Fruit fly (Drosophila melanogaster) whole organism, embryonic: ENCODE data around the gene Scgbeta.

Source experiments
- BEAF-32 ChIP-seq: fragments of 200-800 bp; sonication (Bioruptor generic); optimal IDR thresholded peaks from 3 replicates; lab custom pipeline; 2017; ENCODE audit warnings: missing biosample characterization, missing genetic modification characterization, mild to moderate bottlenecking, moderate library complexity, missing genetic modification reagents
- Bdp1 ChIP-seq: fragments of 200-800 bp; sonication (Bioruptor generic); optimal IDR thresholded peaks from 3 replicates; lab custom pipeline; 2016; ENCODE audit warnings: missing biosample characterization, missing genetic modification characterization
- CG10147 ChIP-seq: fragments of 200-800 bp; sonication (Bioruptor generic); optimal IDR thresholded peaks from 2 replicates; lab custom pipeline; 2019; ENCODE audit warnings: missing biosample characterization, mild to moderate bottlenecking, missing genetic modification characterization, moderate library complexity
- CG10274 ChIP-seq: fragments of 200-800 bp; sonication (Bioruptor generic); optimal IDR thresholded peaks from 3 replicates; lab custom pipeline; 2017; ENCODE audit warnings: missing biosample characterization, mild to moderate bottlenecking, missing genetic modification characterization
- CG10543 ChIP-seq: fragments of 200-800 bp; sonication (Bioruptor generic); optimal IDR thresholded peaks from 3 replicates; lab custom pipeline; 2017; ENCODE audit warnings: missing biosample characterization, mild to moderate bottlenecking, missing genetic modification characterization, moderate library complexity
- CG10979 ChIP-seq: fragments of 200-800 bp; sonication (Bioruptor generic); optimal IDR thresholded peaks from 2 replicates; lab custom pipeline; 2018; ENCODE audit warnings: missing biosample characterization, mild to moderate bottlenecking, missing genetic modification characterization, moderate library complexity
- CG11560 ChIP-seq: fragments of 200-800 bp; sonication (Bioruptor generic); IDR thresholded peaks from 3 replicates; pipeline ENCODE4 v1.3.6; 2022; ENCODE audit warnings: missing biosample characterization, missing genetic modification characterization
- CG15269 ChIP-seq: fragments of 200-800 bp; sonication (Bioruptor generic); optimal IDR thresholded peaks from 2 replicates; lab custom pipeline; 2018; ENCODE audit warnings: missing biosample characterization, mild to moderate bottlenecking, missing genetic modification characterization, moderate library complexity
- CG1529 ChIP-seq: fragments of 200-800 bp; sonication (Bioruptor generic); optimal IDR thresholded peaks from 3 replicates; lab custom pipeline; 2018; ENCODE audit warnings: missing biosample characterization, missing genetic modification characterization
- CG15514 ChIP-seq: fragments of 200-800 bp; sonication (Bioruptor generic); optimal IDR thresholded peaks from 3 replicates; lab custom pipeline; 2017; ENCODE audit warnings: missing biosample characterization, missing genetic modification characterization, mild to moderate bottlenecking, moderate library complexity, missing genetic modification reagents
- CG18619 ChIP-seq: fragments of 200-800 bp; sonication (Bioruptor generic); optimal IDR thresholded peaks from 3 replicates; lab custom pipeline; 2017; ENCODE audit warnings: missing biosample characterization, mild to moderate bottlenecking, missing genetic modification characterization
- CG2116 ChIP-seq: fragments of 200-800 bp; sonication (Bioruptor generic); optimal IDR thresholded peaks from 3 replicates; lab custom pipeline; 2018; ENCODE audit warnings: missing biosample characterization, mild to moderate bottlenecking, missing genetic modification characterization
- CG2889 ChIP-seq: fragments of 200-800 bp; sonication (Bioruptor generic); IDR thresholded peaks from 3 replicates; pipeline ENCODE4 v1.3.6; 2022; ENCODE audit warnings: missing biosample characterization, missing genetic modification characterization
- CG30020 ChIP-seq: fragments of 200-800 bp; optimal IDR thresholded peaks from 2 replicates; lab custom pipeline; 2019; ENCODE audit warnings: missing biosample characterization, mild to moderate bottlenecking, missing genetic modification characterization, moderate library complexity
- CG30403 ChIP-seq: fragments of 200-800 bp; sonication (Bioruptor generic); optimal IDR thresholded peaks from 3 replicates; lab custom pipeline; 2016; ENCODE audit warnings: missing biosample characterization, missing genetic modification characterization
- CG3995 ChIP-seq: fragments of 200-800 bp; sonication (Bioruptor generic); optimal IDR thresholded peaks from 3 replicates; lab custom pipeline; 2016; ENCODE audit warnings: missing biosample characterization, missing genetic modification characterization
- CG42726 ChIP-seq: fragments of 200-800 bp; sonication (Bioruptor generic); IDR thresholded peaks from 2 replicates; pipeline ENCODE4 v1.3.6; 2022; ENCODE audit warnings: missing biosample characterization, missing genetic modification characterization; ENCODE audit not compliant: partially characterized antibody
- CG6175 ChIP-seq: fragments of 200-800 bp; sonication (Bioruptor generic); IDR thresholded peaks from 3 replicates; pipeline ENCODE4 v1.3.6; 2022; ENCODE audit warnings: missing biosample characterization, missing genetic modification characterization
- CG6683 ChIP-seq: fragments of 200-800 bp; sonication (Bioruptor generic); optimal IDR thresholded peaks from 2 replicates; lab custom pipeline; 2017; ENCODE audit warnings: missing biosample characterization, mild to moderate bottlenecking, missing genetic modification characterization, missing genetic modification reagents
- CG6791 ChIP-seq: fragments of 200-800 bp; sonication (Bioruptor generic); IDR thresholded peaks from 3 replicates; pipeline ENCODE4 v1.3.6; 2022; ENCODE audit warnings: missing biosample characterization, missing genetic modification characterization; ENCODE audit not compliant: partially characterized antibody
- CG8359 ChIP-seq: fragments of 200-800 bp; sonication (Bioruptor generic); optimal IDR thresholded peaks from 2 replicates; lab custom pipeline; 2017; ENCODE audit warnings: missing biosample characterization, mild to moderate bottlenecking, missing genetic modification characterization, borderline replicate concordance
- CG8388 ChIP-seq: fragments of 200-800 bp; sonication (Bioruptor generic); optimal IDR thresholded peaks from 2 replicates; lab custom pipeline; 2019; ENCODE audit warnings: missing biosample characterization, mild to moderate bottlenecking, missing genetic modification characterization, moderate library complexity
- CkIIα-i1 ChIP-seq: fragments of 200-800 bp; sonication (Bioruptor generic); IDR thresholded peaks from 2 replicates; pipeline ENCODE4 v1.3.6; 2022; ENCODE audit warnings: missing biosample characterization, missing genetic modification characterization
- Doc3 ChIP-seq: fragments of 200-800 bp; sonication (Bioruptor generic); IDR thresholded peaks from 3 replicates; pipeline ENCODE4 v1.3.6; 2022; ENCODE audit warnings: missing biosample characterization, missing genetic modification characterization; ENCODE audit not compliant: partially characterized antibody
- Fer3 ChIP-seq: fragments of 200-800 bp; sonication (Bioruptor generic); optimal IDR thresholded peaks from 2 replicates; lab custom pipeline; 2018; ENCODE audit warnings: missing biosample characterization, mild to moderate bottlenecking, missing genetic modification characterization, moderate library complexity
- Lim3 ChIP-seq: fragments of 200-800 bp; sonication (Bioruptor generic); IDR thresholded peaks from 2 replicates; pipeline ENCODE4 v1.3.6; 2022; ENCODE audit warnings: missing biosample characterization, missing genetic modification characterization
- NC2α ChIP-seq: fragments of 200-800 bp; sonication (Bioruptor generic); optimal IDR thresholded peaks from 2 replicates; lab custom pipeline; 2016; ENCODE audit warnings: missing biosample characterization, missing genetic modification characterization
- NfI ChIP-seq: fragments of 200-800 bp; sonication (Bioruptor generic); optimal IDR thresholded peaks from 3 replicates; lab custom pipeline; 2018; ENCODE audit warnings: missing biosample characterization, mild to moderate bottlenecking, missing genetic modification characterization, moderate library complexity
- Scr ChIP-seq: fragments of 200-800 bp; sonication (Bioruptor generic); IDR thresholded peaks from 2 replicates; pipeline ENCODE4 v1.3.6; 2022; ENCODE audit warnings: missing biosample characterization, missing genetic modification characterization; ENCODE audit not compliant: partially characterized antibody
- Spps ChIP-seq: fragments of 200-800 bp; sonication (Bioruptor generic); optimal IDR thresholded peaks from 2 replicates; lab custom pipeline; 2018; ENCODE audit warnings: missing biosample characterization, mild to moderate bottlenecking, missing genetic modification characterization
- Ssrp ChIP-seq: fragments of 200-800 bp; sonication (Bioruptor generic); optimal IDR thresholded peaks from 2 replicates; lab custom pipeline; 2018; ENCODE audit warnings: missing biosample characterization, mild to moderate bottlenecking, missing genetic modification characterization, moderate library complexity
- da ChIP-seq: fragments of 200-800 bp; sonication (Bioruptor generic); optimal IDR thresholded peaks from 2 replicates; lab custom pipeline; 2016; ENCODE audit warnings: missing biosample characterization, missing genetic modification characterization
- dimm ChIP-seq: fragments of 200-800 bp; sonication (Bioruptor generic); IDR thresholded peaks from 2 replicates; pipeline ENCODE4 v1.3.6; 2022; ENCODE audit warnings: missing biosample characterization, missing genetic modification characterization
- emc ChIP-seq: fragments of 200-800 bp; sonication (Bioruptor generic); optimal IDR thresholded peaks from 2 replicates; lab custom pipeline; 2016; ENCODE audit warnings: missing biosample characterization, missing genetic modification characterization
- en ChIP-seq: fragments of 200-800 bp; sonication (Bioruptor generic); optimal IDR thresholded peaks from 2 replicates; lab custom pipeline; 2016; ENCODE audit warnings: missing biosample characterization, missing genetic modification characterization
- ftz-f1 ChIP-seq: fragments of 200-800 bp; sonication (Bioruptor generic); optimal IDR thresholded peaks from 2 replicates; lab custom pipeline; 2016; ENCODE audit warnings: missing biosample characterization, missing genetic modification characterization
- gt ChIP-seq: fragments of 200-800 bp; sonication (Bioruptor generic); IDR thresholded peaks from 2 replicates; pipeline ENCODE4 v1.3.6; 2022; ENCODE audit warnings: missing biosample characterization, missing genetic modification characterization
- her ChIP-seq: fragments of 200-800 bp; sonication (Bioruptor generic); optimal IDR thresholded peaks from 2 replicates; lab custom pipeline; 2016; ENCODE audit warnings: missing biosample characterization, missing genetic modification characterization
- pb ChIP-seq: fragments of 200-800 bp; sonication (Bioruptor generic); optimal IDR thresholded peaks from 3 replicates; lab custom pipeline; 2016; ENCODE audit warnings: missing biosample characterization, missing genetic modification characterization
- pfk ChIP-seq: fragments of 200-800 bp; sonication (Bioruptor generic); optimal IDR thresholded peaks from 2 replicates; lab custom pipeline; 2018; ENCODE audit warnings: missing biosample characterization, mild to moderate bottlenecking, missing genetic modification characterization, moderate library complexity
- ranshi ChIP-seq: fragments of 200-800 bp; sonication (Bioruptor generic); IDR thresholded peaks from 2 replicates; pipeline ENCODE4 v1.3.6; 2022; ENCODE audit warnings: missing biosample characterization, missing genetic modification characterization
- sens ChIP-seq: fragments of 200-800 bp; sonication (Bioruptor generic); peaks from one replicate; lab custom pipeline; 2016; ENCODE audit warnings: missing biosample characterization, missing genetic modification characterization
- so ChIP-seq: fragments of 200-800 bp; sonication (Bioruptor generic); IDR thresholded peaks from 3 replicates; pipeline ENCODE4 v1.3.6; 2022; ENCODE audit warnings: missing biosample characterization, missing genetic modification characterization
- stwl ChIP-seq: fragments of 200-800 bp; sonication (Bioruptor generic); optimal IDR thresholded peaks from 3 replicates; lab custom pipeline; 2018; ENCODE audit warnings: missing biosample characterization, mild to moderate bottlenecking, missing genetic modification characterization, moderate library complexity
- ttk ChIP-seq: fragments of 200-800 bp; sonication (Bioruptor generic); IDR thresholded peaks from 2 replicates; pipeline ENCODE4 v2.1.2; 2022; ENCODE audit warnings: missing biosample characterization, missing genetic modification characterization
- tup ChIP-seq: fragments of 200-800 bp; sonication (Bioruptor generic); optimal IDR thresholded peaks from 2 replicates; lab custom pipeline; 2016; ENCODE audit warnings: missing biosample characterization, mild to moderate bottlenecking, missing genetic modification characterization, moderate library complexity
- tx ChIP-seq: fragments of 200-800 bp; sonication (Bioruptor generic); optimal IDR thresholded peaks from 2 replicates; lab custom pipeline; 2016; ENCODE audit warnings: missing biosample characterization, missing genetic modification characterization
- wdn ChIP-seq: fragments of 200-800 bp; sonication (Bioruptor generic); IDR thresholded peaks from 2 replicates; pipeline ENCODE4 v1.3.6; 2022; ENCODE audit warnings: missing biosample characterization, missing genetic modification characterization

Gene Scgbeta

dm6 chr3R:12426310-12426653, 4.1 kb upstream of the Scgbeta start, which contains the start of gene NANS (continued):
- peak; percentile 6 for TF ChIP-seq stwl
- TF ChIP-seq ranshi (GFP tag; lab: Robert Waterston, UW) = no peak
- TF ChIP-seq, all 482 proteins: peak for 23

dm6 chr3R:12425510-12426309, 3.5 kb upstream of the Scgbeta start, which contains the start of gene Pp1-87B:
TSS of gene Pp1-87B (minus strand) at chr3R:12425917.
- TF ChIP-seq NfI (GFP tag; lab: Kevin White, UChicago) (no peak), CG30403 (peak; percentile 39), Fer3 (tag; lab: Kevin White, UChicago) (no peak), Spps (no peak), CG10979 (tag; lab: Kevin White, UChicago) (no peak), CG42726 (GFP tag; lab: Robert Waterston, UW) (no peak; the same call in 1 of the 2 replicates), CkIIα-i1 (GFP tag; lab: Robert Waterston, UW) (no peak), CG10274 (GFP tag; lab: Kevin White, UChicago) (no peak), CG3995 (GFP tag; lab: Kevin White, UChicago) (peak; percentile 38), CG8388 (GFP tag; lab: Kevin White, UChicago) (no peak), ftz-f1 (GFP tag; lab: Kevin White, UChicago) (no peak), tup (GFP tag; lab: Kevin White, UChicago) (no peak), en (GFP tag; lab: Kevin White, UChicago) (no peak), CG30020 (tag; lab: Kevin White, UChicago) (peak; percentile 45), CG10543 (GFP tag; lab: Kevin White, UChicago) (peak; percentile 53), Scr (GFP tag; lab: Robert Waterston, UW) (no peak), NC2α (GFP tag; lab: Kevin White, UChicago) (no peak), ttk (GFP tag; lab: Robert Waterston, UW) (no peak), tx (GFP tag; lab: Kevin White, UChicago) (no peak), her (GFP tag; lab: Kevin White, UChicago) (no peak), Ssrp (tag; lab: Kevin White, UChicago) (no peak), sens (GFP tag; lab: Kevin White, UChicago) (no peak), CG6791 (GFP tag; lab: Robert Waterston, UW) (peak; percentile 55; the same call in 2 of the 3 replicates), CG18619 (GFP tag; lab: Kevin White, UChicago) (peak; percentile 37), dimm (GFP tag; lab: Robert Waterston, UW) (no peak), pb (GFP tag; lab: Kevin White, UChicago) (no peak), Lim3 (GFP tag; lab: Robert Waterston, UW) (no peak), Bdp1 (GFP tag; lab: Kevin White, UChicago) (no peak), pfk (GFP tag; lab: Kevin White, UChicago) (no peak), CG8359 (GFP tag; lab: Kevin White, UChicago) (no peak), CG6683 (no peak), CG2889 (GFP tag; lab: Robert Waterston, UW) (no peak), wdn (GFP tag; lab: Robert Waterston, UW) (no peak), CG6175 (GFP tag; lab: Robert Waterston, UW) (no peak), gt (GFP tag; lab: Robert Waterston, UW) (no peak), CG11560 (peak; percentile 100), so (GFP tag; lab: Robert Waterston, UW) (no peak), CG15514 (GFP tag; lab: Kevin White, UChicago) (no peak), da (GFP tag; lab: Kevin White, UChicago) (no peak), CG10147 (GFP tag; lab: Kevin White, UChicago) (no peak), CG1529 (GFP tag; lab: Kevin White, UChicago) (no peak), Doc3 (GFP tag; lab: Robert Waterston, UW) (no peak), CG15269 (tag; lab: Kevin White, UChicago) (no peak), emc (GFP tag; lab: Kevin White, UChicago) (no peak), BEAF-32 (GFP tag; lab: Kevin White, UChicago) (peak; percentile 70), CG2116 (GFP tag; lab: Kevin White, UChicago) (peak; percentile 66)
